Worm (Caenorhabditis elegans) whole organism, L4 larva: Measurements from ENCODE around the gene T04A11.1.

Experiments
- ama-1 ChIP-seq: fragments of 150-350 bp; optimal IDR thresholded peaks from 2 replicates; lab custom pipeline; 2014; ENCODE audit warnings: inconsistent platforms, mixed read lengths
- attf-4 ChIP-seq: sonication (generic microtip); optimal IDR thresholded peaks from 3 replicates; lab custom pipeline; 2017; ENCODE audit warnings: missing biosample characterization, missing genetic modification characterization
- daf-12 ChIP-seq: fragments of 150-350 bp; optimal IDR thresholded peaks from 2 replicates; lab custom pipeline; 2014; ENCODE audit warnings: missing biosample characterization, missing genetic modification reagents, missing genetic modification characterization
- egl-43 ChIP-seq: fragments of 200-800 bp; sonication (Bioruptor generic); IDR thresholded peaks from 2 replicates; pipeline ENCODE4 v1.3.6; 2022; ENCODE audit warnings: missing genetic modification reagents, missing genetic modification characterization, missing compliant biosample characterization
- nhr-10 ChIP-seq: fragments of 150-350 bp; optimal IDR thresholded peaks from 2 replicates; lab custom pipeline; 2014; ENCODE audit warnings: missing biosample characterization, missing genetic modification characterization
- nhr-48 ChIP-seq: sonication (generic microtip); optimal IDR thresholded peaks from 2 replicates; lab custom pipeline; 2016; ENCODE audit warnings: mild to moderate bottlenecking, missing genetic modification characterization, missing compliant biosample characterization
- nhr-77 ChIP-seq: fragments of 150-350 bp; optimal IDR thresholded peaks from 2 replicates; lab custom pipeline; 2014; ENCODE audit warnings: missing biosample characterization, missing genetic modification characterization
- pha-4 ChIP-seq, 2 experiments: fragments of 150-350 bp in 1 of 2; fragments of 200-800 bp in 1 of 2; sonication (Bioruptor generic) in 1 of 2; IDR thresholded peaks in 1 of 2; optimal IDR thresholded peaks in 1 of 2; 2 replicates each; pipeline versions ENCODE4 v1.3.6 to Lab custom; 2014 to 2022; ENCODE audit warnings: missing genetic modification characterization in 2 of 2, missing genetic modification reagents in 2 of 2, missing biosample characterization in 1 of 2, missing compliant biosample characterization in 1 of 2
- saeg-2 ChIP-seq: fragments of 200-800 bp; sonication (Bioruptor generic); IDR thresholded peaks from 2 replicates; pipeline ENCODE4 v1.3.6; 2022; ENCODE audit warnings: missing genetic modification reagents, missing genetic modification characterization, missing compliant biosample characterization
- sdz-12 ChIP-seq: fragments of 200-800 bp; sonication (Bioruptor generic); optimal IDR thresholded peaks from 2 replicates; lab custom pipeline; 2018; ENCODE audit warnings: mild to moderate bottlenecking, missing genetic modification characterization, missing compliant biosample characterization
- skn-1 ChIP-seq: fragments of 150-350 bp; optimal IDR thresholded peaks from 2 replicates; lab custom pipeline; 2014; ENCODE audit warnings: missing biosample characterization, missing genetic modification characterization
- ztf-7 ChIP-seq: fragments of 150-350 bp; optimal IDR thresholded peaks from 2 replicates; lab custom pipeline; 2014; ENCODE audit warnings: missing biosample characterization, missing genetic modification characterization

- no peak for TF ChIP-seq sdz-12 (GFP tag; lab: Kevin White, UChicago)
- TF ChIP-seq ama-1 (lab: Kevin White, UChicago), result no peak
- TF ChIP-seq daf-12 (tag; lab: Kevin White, UChicago), result no peak
- TF ChIP-seq attf-4 (tag; lab: Kevin White, UChicago), result no peak
- no peak for TF ChIP-seq ztf-7
- no peak for TF ChIP-seq skn-1
- no peak for TF ChIP-seq nhr-48 (tag; lab: Kevin White, UChicago)
- TF ChIP-seq egl-43 (GFP tag; lab: Robert Waterston, UW), result no peak
- TF ChIP-seq nhr-10 (tag; lab: Kevin White, UChicago), result no peak
- no peak for TF ChIP-seq saeg-2 (GFP tag; lab: Robert Waterston, UW)
- no peak for TF ChIP-seq pha-4 (GFP tag; IDR thresholded peaks at IDR 0.05; lab: Robert Waterston, UW)
- TF ChIP-seq pha-4 (tag; optimal IDR thresholded peaks at IDR 0.05; lab: Kevin White, UChicago), result no peak
- no peak for TF ChIP-seq nhr-77
These were observed 38.5 kb downstream of the T04A11.1 start, which contains the start of gene clec-185 for ce11 chrIV:12438359-12438758.
